Fruit fly (Drosophila melanogaster): Measurements from ENCODE around the gene jigr1.

Gene jigr1

DNA sequence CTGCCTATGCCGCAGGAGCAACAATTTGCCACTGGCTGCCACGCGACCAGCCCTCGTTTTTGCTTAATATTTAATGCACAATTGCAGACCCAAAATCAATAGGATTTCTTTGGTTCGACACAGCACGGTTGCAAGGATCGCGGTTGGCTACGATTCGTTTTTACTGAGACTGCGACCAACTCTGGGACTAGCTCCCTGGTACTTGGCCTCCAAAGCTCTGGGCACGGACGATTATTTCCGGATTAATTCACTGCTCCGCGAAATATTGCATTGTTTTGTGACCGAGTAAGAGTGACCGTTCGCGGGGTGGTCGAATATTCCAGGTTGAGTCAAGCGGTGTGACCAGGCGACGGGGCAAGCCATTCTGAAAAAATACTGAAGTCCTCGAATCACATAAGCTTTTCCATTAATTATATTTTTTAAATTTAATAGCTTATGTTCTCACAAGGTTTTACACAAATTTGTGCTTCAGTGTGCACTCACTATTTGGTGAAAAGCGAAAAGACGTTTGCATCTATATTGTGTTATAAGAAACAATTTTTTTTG is 23.4 kb downstream of the jigr1 start, which contains the start of gene Tnks (continued):
- TF ChIP-seq CG8290 (GFP tag; optimal IDR thresholded peaks at IDR 0.05): no peak
- TF ChIP-seq CG8290 (tag; optimal IDR thresholded peaks at IDR 0.05): peak in 1 of 2 experiments; percentile 28
- peak; percentile 40 for TF ChIP-seq CG18619 (GFP tag; optimal IDR thresholded peaks at IDR 0.05)
- no peak for TF ChIP-seq Hand (GFP tag; optimal IDR thresholded peaks at IDR 0.05)
- TF ChIP-seq HLHmδ (GFP tag; optimal IDR thresholded peaks at IDR 0.05): peak; percentile 46
- TF ChIP-seq CG12391 (tag; optimal IDR thresholded peaks at IDR 0.05): peak; percentile 37
- TF ChIP-seq tll (GFP tag; optimal IDR thresholded peaks at IDR 0.05): no peak
- peak; percentile 32 for TF ChIP-seq Hmr (GFP tag; optimal IDR thresholded peaks at IDR 0.05)
- TF ChIP-seq stwl (tag; optimal IDR thresholded peaks at IDR 0.05): peak; percentile 14
- TF ChIP-seq CG3995 (GFP tag; optimal IDR thresholded peaks at IDR 0.05): peak; percentile 1
- no peak for TF ChIP-seq Nf-YC (tag; optimal IDR thresholded peaks at IDR 0.05)
- no peak for TF ChIP-seq sd (tag; optimal IDR thresholded peaks at IDR 0.05)
- peak; percentile 42 for TF ChIP-seq CG14710 (tag; optimal IDR thresholded peaks at IDR 0.05)
- TF ChIP-seq CkIIα-i1 (GFP tag; IDR thresholded peaks at IDR 0.05): no peak
- peak; percentile 7; the same call in 1 of the 2 replicates for TF ChIP-seq chm (GFP tag; IDR thresholded peaks at IDR 0.05)
- TF ChIP-seq nerfin-2 (GFP tag; IDR thresholded peaks at IDR 0.05; ENCODE audit: partially characterized antibody): no peak

dm6 chr3R:25661531-25662193 is 24.0 kb downstream of the jigr1 start, which contains the start of gene RASSF8:
Gene RASSF8, plus strand, starts transcription at chr3R:25661795.
- TF ChIP-seq Antp (GFP tag; optimal IDR thresholded peaks at IDR 0.05) (peak; percentile 27), CG17802 (tag; optimal IDR thresholded peaks at IDR 0.05) (no peak), Chrac-16 (GFP tag; optimal IDR thresholded peaks at IDR 0.05) (no peak), br (optimal IDR thresholded peaks at IDR 0.05) (no peak), CG10366 (GFP tag; IDR thresholded peaks at IDR 0.05) (peak; percentile 50; the same call in 1 of the 2 replicates), vnd (GFP tag; IDR thresholded peaks at IDR 0.05; ENCODE audit: partially characterized antibody) (peak; percentile 66), CG6683 (GFP tag; optimal IDR thresholded peaks at IDR 0.05) (no peak), CG16813 (GFP tag; IDR thresholded peaks at IDR 0.05; ENCODE audit: partially characterized antibody) (peak; percentile 64), ap (GFP tag; IDR thresholded peaks at IDR 0.05) (no peak), gem (tag; optimal IDR thresholded peaks at IDR 0.05) (peak; percentile 31), E2f2 (GFP tag; IDR thresholded peaks at IDR 0.05) (no peak; the same call in none of the 2 replicates), CG3847 (GFP tag; IDR thresholded peaks at IDR 0.05) (peak; percentile 22; the same call in 1 of the 2 replicates), CG10321 (GFP tag; IDR thresholded peaks at IDR 0.05) (no peak), HmgD (GFP tag; optimal IDR thresholded peaks at IDR 0.05) (no peak), dmrt99B (tag; optimal IDR thresholded peaks at IDR 0.05) (no peak), YL-1 (GFP tag; optimal IDR thresholded peaks at IDR 0.05) (peak; percentile 47), CG13123 (GFP tag; optimal IDR thresholded peaks at IDR 0.05) (no peak), Oli (tag; optimal IDR thresholded peaks at IDR 0.05) (no peak), Doc3 (GFP tag; IDR thresholded peaks at IDR 0.05; ENCODE audit: partially characterized antibody) (peak; percentile 52; the same call in 1 of the 3 replicates), pan (optimal IDR thresholded peaks at IDR 0.05) (no peak), pan (GFP tag; optimal IDR thresholded peaks at IDR 0.05 in 1 of 2, IDR thresholded peaks at IDR 0.05 in 1 of 2) (no peak), croc (GFP tag; conservative IDR thresholded peaks at IDR 0.05) (no peak), Fer2 (tag; optimal IDR thresholded peaks at IDR 0.05) (no peak), nerfin-1 (tag; optimal IDR thresholded peaks at IDR 0.05) (peak; percentile 88), prd (optimal IDR thresholded peaks at IDR 0.05) (no peak), prd (GFP tag; IDR thresholded peaks at IDR 0.05) (0 out of 3 replicates have a peak, but pooled peaks have one; percentile 10), usp (GFP tag; optimal IDR thresholded peaks at IDR 0.05) (no peak), CG2889 (GFP tag; IDR thresholded peaks at IDR 0.05) (no peak), CG12744 (GFP tag; optimal IDR thresholded peaks at IDR 0.05) (no peak), sna (GFP tag; IDR thresholded peaks at IDR 0.05; ENCODE audit: partially characterized antibody) (peak; percentile 46; the same call in 1 of the 2 replicates), tio (GFP tag; optimal IDR thresholded peaks at IDR 0.05) (no peak), CG10209 (GFP tag; optimal IDR thresholded peaks at IDR 0.05) (no peak), shn (GFP tag; optimal IDR thresholded peaks at IDR 0.05) (no peak)
